Worm (Caenorhabditis elegans): ENCODE data around the gene F28A12.3.

F28A12.3 gene

DNA sequence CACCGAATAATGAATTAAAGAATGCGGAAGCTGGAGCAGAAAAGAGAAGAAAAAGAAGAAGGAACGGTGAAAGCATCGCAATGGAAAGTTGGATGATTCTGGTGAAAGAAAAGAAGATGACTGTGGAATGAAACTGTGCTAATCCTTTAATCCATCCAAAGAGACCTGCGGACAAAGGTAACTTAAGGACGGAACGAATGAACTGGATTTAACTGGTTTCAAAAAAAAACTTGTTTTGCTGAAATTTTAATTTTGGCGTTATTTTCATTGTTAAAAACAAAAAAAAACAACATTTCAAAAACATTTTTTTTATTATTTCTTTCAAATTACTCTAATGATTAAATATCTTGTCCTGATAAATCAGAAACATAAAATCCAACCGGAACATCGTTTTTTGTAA lies 4.3 kb downstream of the F28A12.3 start, which contains the start of gene grl-12:
grl-12 (minus strand) TSS at position 101 of the 400 bp plus-strand sequence.
- TF ChIP-seq nhr-21 (tag; optimal IDR thresholded peaks at IDR 0.05) (no peak), elt-3 (tag; optimal IDR thresholded peaks at IDR 0.05) (no peak), alr-1 (tag; optimal IDR thresholded peaks at IDR 0.05) (no peak), dmd-4 (tag; optimal IDR thresholded peaks at IDR 0.05) (no peak), skn-1 (tag; optimal IDR thresholded peaks at IDR 0.05) (no peak), nhr-10 (tag; optimal IDR thresholded peaks at IDR 0.05) (no peak), nhr-237 (tag; optimal IDR thresholded peaks at IDR 0.05) (no peak), aly-2 (tag; optimal IDR thresholded peaks at IDR 0.05) (no peak), nhr-12 (tag; optimal IDR thresholded peaks at IDR 0.05) (no peak), lin-11 (tag; optimal IDR thresholded peaks at IDR 0.05) (no peak), Y55F3AM.14 (GFP tag; optimal IDR thresholded peaks at IDR 0.05) (no peak), ceh-16 (tag; optimal IDR thresholded peaks at IDR 0.05) (no peak), crh-2 (tag; optimal IDR thresholded peaks at IDR 0.05) (no peak), ztf-4 (tag; optimal IDR thresholded peaks at IDR 0.05) (no peak), fos-1 (tag; optimal IDR thresholded peaks at IDR 0.05) (no peak), nhr-23 (tag; optimal IDR thresholded peaks at IDR 0.05) (no peak)

DNA sequence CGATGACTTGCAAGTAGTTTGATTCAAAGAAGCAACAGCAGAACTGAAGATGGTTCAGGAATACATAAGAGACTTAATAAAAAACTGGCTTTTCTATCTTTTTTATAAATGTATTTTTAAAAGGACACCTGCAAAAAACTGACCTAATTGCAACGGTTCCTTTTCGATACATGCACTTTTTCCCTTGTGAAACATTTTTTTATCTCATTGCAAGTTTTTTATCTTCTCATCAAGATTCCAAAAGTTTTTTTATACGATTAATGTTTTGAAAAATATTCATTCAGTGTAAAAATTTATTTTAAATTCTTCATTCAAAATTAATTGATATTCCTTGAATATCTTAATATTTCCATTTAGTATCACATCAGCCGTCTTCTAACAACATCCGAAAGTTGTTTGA lies 5.6 kb downstream of the F28A12.3 start, which contains the start of gene oac-29:
oac-29 (minus strand) TSS at position 101 of the 400 bp plus-strand sequence.
- TF ChIP-seq unc-39 (tag; optimal IDR thresholded peaks at IDR 0.05) (no peak), egl-27 (tag; optimal IDR thresholded peaks at IDR 0.05) (no peak), mdl-1 (tag; optimal IDR thresholded peaks at IDR 0.05) (no peak), sma-3 (GFP tag; optimal IDR thresholded peaks at IDR 0.05) (no peak), nhr-6 (tag; optimal IDR thresholded peaks at IDR 0.05) (no peak), nhr-129 (tag; optimal IDR thresholded peaks at IDR 0.05) (no peak), ama-1 (optimal IDR thresholded peaks at IDR 0.05) (no peak), nhr-21 (tag; optimal IDR thresholded peaks at IDR 0.05) (no peak), Y55F3AM.14 (GFP tag; optimal IDR thresholded peaks at IDR 0.05) (no peak), crh-2 (tag; optimal IDR thresholded peaks at IDR 0.05) (no peak), snpc-4 (tag; optimal IDR thresholded peaks at IDR 0.05) (no peak)

DNA sequence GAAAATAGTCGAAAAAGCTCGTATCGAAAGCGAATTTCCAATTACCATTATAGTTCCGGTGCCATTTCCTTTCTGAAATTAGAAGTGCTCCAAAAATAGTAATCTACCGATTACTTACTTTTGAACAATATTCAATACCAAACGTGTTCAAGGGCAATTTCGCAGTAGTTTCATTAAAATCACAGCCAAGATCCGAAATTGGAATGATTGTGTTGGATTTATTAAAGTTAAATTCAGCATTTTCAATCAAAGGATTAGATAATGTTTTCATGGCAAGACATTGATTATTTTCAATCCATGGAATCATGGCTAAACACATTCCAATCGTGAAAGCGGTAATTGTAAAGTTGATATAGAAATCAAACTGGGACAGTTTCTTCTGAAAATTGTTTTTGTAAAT lies 8.4 kb downstream of the F28A12.3 start:
- TF ChIP-seq peb-1 (tag; optimal IDR thresholded peaks at IDR 0.05), result no peak
- TF ChIP-seq sem-4 (tag; optimal IDR thresholded peaks at IDR 0.05), result no peak
- TF ChIP-seq nhr-25 (tag; optimal IDR thresholded peaks at IDR 0.05), result no peak
- TF ChIP-seq nhr-11 (tag; optimal IDR thresholded peaks at IDR 0.05), result no peak
- no peak for TF ChIP-seq F13H6.1 (tag; optimal IDR thresholded peaks at IDR 0.05)

DNA sequence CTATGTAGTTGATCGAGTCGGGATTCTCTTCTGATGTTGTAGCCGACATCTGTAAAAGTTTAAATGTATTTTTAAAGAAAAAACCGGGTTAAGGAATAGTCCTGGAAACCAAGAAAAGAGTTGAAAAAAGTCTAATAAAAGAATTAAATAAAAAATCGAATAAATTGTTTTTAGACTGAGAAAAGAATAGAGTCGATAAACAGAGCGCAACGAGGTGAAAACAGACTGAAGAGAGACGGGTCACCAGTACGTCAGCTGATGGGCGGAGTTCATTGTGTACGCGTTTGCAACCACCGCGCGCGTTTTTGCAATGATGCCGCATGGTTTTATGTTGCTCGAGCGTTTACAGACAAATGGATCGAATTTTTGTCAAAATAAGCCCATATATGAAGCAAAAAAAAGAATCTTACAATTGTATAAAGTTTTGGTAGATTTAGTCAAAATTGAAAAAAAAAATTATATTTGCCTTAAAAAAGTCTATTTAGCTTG lies 9.8 kb downstream of the F28A12.3 start, which contains the start of gene atg-18:
atg-18 (minus strand) TSS at position 51 of the 489 bp plus-strand sequence.
- peak; percentile 63 for TF ChIP-seq lin-13 (GFP tag; optimal IDR thresholded peaks at IDR 0.05)
- TF ChIP-seq egl-27 (tag; optimal IDR thresholded peaks at IDR 0.05), result peak; percentile 2
- no peak for TF ChIP-seq lin-39 (tag; optimal IDR thresholded peaks at IDR 0.05)
- no peak for TF ChIP-seq Y55F3AM.14 (GFP tag; optimal IDR thresholded peaks at IDR 0.05)
- TF ChIP-seq nhr-21 (tag; optimal IDR thresholded peaks at IDR 0.05), result no peak
- TF ChIP-seq gmeb-1 (tag; optimal IDR thresholded peaks at IDR 0.05), result peak; percentile 73
- no peak for TF ChIP-seq ceh-82 (tag; optimal IDR thresholded peaks at IDR 0.05)
- TF ChIP-seq crh-2 (tag; optimal IDR thresholded peaks at IDR 0.05), result peak; percentile 67
- no peak for TF ChIP-seq aly-2 (tag; optimal IDR thresholded peaks at IDR 0.05)
- no peak for TF ChIP-seq dmd-4 (tag; optimal IDR thresholded peaks at IDR 0.05)
- peak; percentile 6 for TF ChIP-seq ama-1 (optimal IDR thresholded peaks at IDR 0.05)
- peak; percentile 22 for TF ChIP-seq snpc-4 (tag; optimal IDR thresholded peaks at IDR 0.05)
- peak; percentile 64 for TF ChIP-seq fos-1 (tag; optimal IDR thresholded peaks at IDR 0.05)
- peak in 1 of 2 experiments; percentile 76 for TF ChIP-seq lsy-2 (tag; optimal IDR thresholded peaks at IDR 0.05)
- peak; percentile 64 for TF ChIP-seq blmp-1 (tag; optimal IDR thresholded peaks at IDR 0.05; ENCODE audit: insufficient read depth)
- peak; percentile 73 for TF ChIP-seq C34F6.9 (tag; optimal IDR thresholded peaks at IDR 0.05)
- TF ChIP-seq alr-1 (tag; optimal IDR thresholded peaks at IDR 0.05), result no peak
- TF ChIP-seq ztf-11 (tag; optimal IDR thresholded peaks at IDR 0.05), result no peak
- no peak for TF ChIP-seq ceh-16 (tag; optimal IDR thresholded peaks at IDR 0.05)
- peak; percentile 71 for TF ChIP-seq sma-3 (GFP tag; optimal IDR thresholded peaks at IDR 0.05)
- TF ChIP-seq skn-1 (tag; optimal IDR thresholded peaks at IDR 0.05), result no peak
- TF ChIP-seq zag-1 (tag; optimal IDR thresholded peaks at IDR 0.05), result no peak
- TF ChIP-seq lin-11 (tag; optimal IDR thresholded peaks at IDR 0.05), result peak; percentile 81
- peak; percentile 70 for TF ChIP-seq F13H6.1 (tag; optimal IDR thresholded peaks at IDR 0.05)
- no peak for TF ChIP-seq nhr-11 (tag; optimal IDR thresholded peaks at IDR 0.05)
- TF ChIP-seq ztf-4 (tag; optimal IDR thresholded peaks at IDR 0.05), result no peak
- no peak for TF ChIP-seq nhr-23 (tag; optimal IDR thresholded peaks at IDR 0.05)
- peak; percentile 77 for TF ChIP-seq unc-55 (GFP tag; optimal IDR thresholded peaks at IDR 0.05)
- TF ChIP-seq sma-9 (GFP tag; optimal IDR thresholded peaks at IDR 0.05), result peak; percentile 56
- no peak for TF ChIP-seq sma-9 (tag; optimal IDR thresholded peaks at IDR 0.05)
- TF ChIP-seq mab-5 (tag; optimal IDR thresholded peaks at IDR 0.05), result peak; percentile 45
- TF ChIP-seq elt-3 (tag; optimal IDR thresholded peaks at IDR 0.05), result no peak
- peak; percentile 84 for TF ChIP-seq nhr-129 (tag; optimal IDR thresholded peaks at IDR 0.05)
- no peak for TF ChIP-seq mdl-1 (tag; optimal IDR thresholded peaks at IDR 0.05)
- peak; percentile 9 for TF ChIP-seq unc-62 (GFP tag; optimal IDR thresholded peaks at IDR 0.05)
- TF ChIP-seq sem-4 (tag; optimal IDR thresholded peaks at IDR 0.05), result peak; percentile 56
- no peak for TF ChIP-seq nhr-10 (tag; optimal IDR thresholded peaks at IDR 0.05)
